Fruit fly (Drosophila melanogaster) whole organism, adult: ENCODE results near the gene Acsf2.

Source experiments
- CG11617 ChIP-seq: fragments of 200-800 bp; sonication (Bioruptor generic); optimal IDR thresholded peaks from 2 replicates; lab custom pipeline; 2017; ENCODE audit warnings: mild to moderate bottlenecking, missing biosample characterization, missing genetic modification reagents, missing genetic modification characterization
- CG12768 ChIP-seq: fragments of 200-800 bp; sonication (Bioruptor generic); optimal IDR thresholded peaks from 2 replicates; lab custom pipeline; 2017; ENCODE audit warnings: missing biosample characterization, missing genetic modification characterization, mild to moderate bottlenecking, moderate library complexity, missing genetic modification reagents
- CG14711 ChIP-seq: fragments of 200-800 bp; sonication (Bioruptor generic); optimal IDR thresholded peaks from 2 replicates; lab custom pipeline; 2018; ENCODE audit warnings: missing biosample characterization, mild to moderate bottlenecking, missing genetic modification characterization, moderate library complexity
- CG1620 ChIP-seq: fragments of 200-800 bp; sonication (Bioruptor generic); optimal IDR thresholded peaks from 2 replicates; lab custom pipeline; 2016; ENCODE audit warnings: missing biosample characterization, missing genetic modification characterization
- CG33017 ChIP-seq: fragments of 200-800 bp; sonication (Bioruptor generic); optimal IDR thresholded peaks from 2 replicates; lab custom pipeline; 2018; ENCODE audit warnings: missing biosample characterization, mild to moderate bottlenecking, missing genetic modification characterization, moderate library complexity
- CG5204 ChIP-seq: fragments of 200-800 bp; sonication (Bioruptor generic); optimal IDR thresholded peaks from 2 replicates; lab custom pipeline; 2016; ENCODE audit warnings: missing biosample characterization, missing genetic modification characterization
- CG7045 ChIP-seq: fragments of 200-800 bp; sonication (Bioruptor generic); optimal IDR thresholded peaks from 2 replicates; lab custom pipeline; 2017; ENCODE audit warnings: missing biosample characterization, mild to moderate bottlenecking, missing genetic modification characterization
- CG7101 ChIP-seq: fragments of 200-800 bp; sonication (Bioruptor generic); optimal IDR thresholded peaks from 2 replicates; lab custom pipeline; 2018; ENCODE audit warnings: missing biosample characterization, mild to moderate bottlenecking, missing genetic modification characterization, moderate library complexity
- Clk ChIP-seq: fragments of 200-800 bp; sonication (Bioruptor generic); optimal IDR thresholded peaks from 2 replicates; lab custom pipeline; 2017; ENCODE audit warnings: missing biosample characterization, missing genetic modification characterization
- Crg-1 ChIP-seq: fragments of 200-800 bp; sonication (Bioruptor generic); optimal IDR thresholded peaks from 2 replicates; lab custom pipeline; 2016; ENCODE audit warnings: missing biosample characterization, missing genetic modification characterization
- Hr96 ChIP-seq: fragments of 200-800 bp; sonication (Bioruptor generic); optimal IDR thresholded peaks from 2 replicates; lab custom pipeline; 2016; ENCODE audit warnings: missing biosample characterization, missing genetic modification characterization
- Mnt ChIP-seq: fragments of 200-800 bp; sonication (Bioruptor generic); optimal IDR thresholded peaks from 2 replicates; lab custom pipeline; 2016; ENCODE audit warnings: missing biosample characterization, mild to moderate bottlenecking, missing genetic modification characterization
- bab1 ChIP-seq: fragments of 200-800 bp; sonication (Bioruptor generic); optimal IDR thresholded peaks from 3 replicates; lab custom pipeline; 2019; ENCODE audit warnings: missing biosample characterization, mild to moderate bottlenecking, missing genetic modification characterization, moderate library complexity
- cic ChIP-seq: fragments of 200-800 bp; sonication (Bioruptor generic); optimal IDR thresholded peaks from 2 replicates; lab custom pipeline; 2017; ENCODE audit warnings: missing biosample characterization, mild to moderate bottlenecking, missing genetic modification characterization, moderate library complexity
- cnc ChIP-seq, 2 experiments: fragments of >200 bp; optimal IDR thresholded peaks; 2 replicates each; lab custom pipeline; 2017
- kay ChIP-seq: fragments of 200-800 bp; sonication (Bioruptor generic); peaks from one replicate; lab custom pipeline; 2016; ENCODE audit warnings: missing biosample characterization, missing genetic modification characterization, borderline replicate concordance
- ovo ChIP-seq: fragments of 200-800 bp; sonication (Bioruptor generic); optimal IDR thresholded peaks from 2 replicates; lab custom pipeline; 2016; ENCODE audit warnings: missing biosample characterization, missing genetic modification characterization
- pad ChIP-seq: fragments of 200-800 bp; sonication (Bioruptor generic); optimal IDR thresholded peaks from 3 replicates; lab custom pipeline; 2017; ENCODE audit warnings: missing biosample characterization, missing genetic modification characterization, mild to moderate bottlenecking, moderate library complexity, missing genetic modification reagents
- tj ChIP-seq: fragments of 200-800 bp; sonication (Bioruptor generic); optimal IDR thresholded peaks from 3 replicates; lab custom pipeline; 2017; ENCODE audit warnings: missing biosample characterization, mild to moderate bottlenecking, missing genetic modification characterization, moderate library complexity
- toe ChIP-seq: fragments of 200-800 bp; sonication (Bioruptor generic); optimal IDR thresholded peaks from 2 replicates; lab custom pipeline; 2016; ENCODE audit warnings: missing biosample characterization, missing genetic modification characterization

Acsf2 gene

dm6 chr2L:5342119-5342817 is at the start of gene Acsf2:
TSS of gene Acsf2 (minus strand) at chr2L:5342234.
- TF ChIP-seq Clk (peak; percentile 96), kay (GFP tag; lab: Kevin White, UChicago) (peak; percentile 96), tj (GFP tag; lab: Kevin White, UChicago) (peak; percentile 87), cic (GFP tag; lab: Kevin White, UChicago) (peak; percentile 92), ovo (GFP tag; lab: Kevin White, UChicago) (peak; percentile 69), pad (peak; percentile 94), CG11617 (GFP tag; lab: Kevin White, UChicago) (peak; percentile 98), CG5204 (GFP tag; lab: Kevin White, UChicago) (peak; percentile 98), CG14711 (peak; percentile 97), CG12768 (GFP tag; lab: Kevin White, UChicago) (peak; percentile 99), bab1 (GFP tag; lab: Kevin White, UChicago) (peak; percentile 92), CG7101 (tag; lab: Kevin White, UChicago) (peak; percentile 99), Mnt (GFP tag; lab: Kevin White, UChicago) (peak; percentile 95), CG7045 (GFP tag; lab: Kevin White, UChicago) (peak; percentile 99), CG1620 (GFP tag; lab: Kevin White, UChicago) (peak; percentile 97), toe (GFP tag; lab: Kevin White, UChicago) (peak; percentile 99), Crg-1 (GFP tag; lab: Kevin White, UChicago) (peak; percentile 98), cnc (optimal IDR thresholded peaks at IDR 0.05; lab: Kevin White, UChicago) (no peak), Hr96 (peak; percentile 97), CG33017 (tag; lab: Kevin White, UChicago) (peak; percentile 99)

DNA sequence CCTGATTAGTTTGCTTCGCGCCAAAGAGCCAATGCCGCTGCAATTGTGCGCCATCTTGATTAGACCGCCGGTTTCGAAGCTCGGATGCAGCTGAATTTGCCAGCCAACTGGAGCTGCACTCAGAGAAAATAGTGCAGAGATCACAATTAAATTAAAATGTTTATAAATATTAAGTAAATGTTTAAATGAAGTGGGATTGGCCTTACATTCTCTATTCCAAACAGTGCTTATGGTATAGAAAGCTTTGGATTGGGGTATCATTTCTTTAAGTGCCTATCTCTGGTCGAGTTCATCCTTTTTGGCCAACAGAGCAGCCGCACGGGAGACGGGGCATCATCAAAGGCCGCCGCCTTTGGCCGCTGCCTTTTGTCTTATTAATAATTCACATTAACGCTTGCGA is 44.2 kb upstream of the Acsf2 start:
- TF ChIP-seq Mnt (GFP tag; lab: Kevin White, UChicago), result no peak
- TF ChIP-seq toe (GFP tag; lab: Kevin White, UChicago), result no peak
- TF ChIP-seq CG7101 (tag; lab: Kevin White, UChicago), result no peak
- no peak for TF ChIP-seq bab1 (GFP tag; lab: Kevin White, UChicago)
- no peak for TF ChIP-seq Clk
- no peak for TF ChIP-seq Crg-1 (GFP tag; lab: Kevin White, UChicago)
- TF ChIP-seq cnc (optimal IDR thresholded peaks at IDR 0.05; lab: Kevin White, UChicago), result no peak
- TF ChIP-seq tj (GFP tag; lab: Kevin White, UChicago), result no peak
- no peak for TF ChIP-seq CG33017 (tag; lab: Kevin White, UChicago)
- no peak for TF ChIP-seq cic (GFP tag; lab: Kevin White, UChicago)
- TF ChIP-seq CG1620 (GFP tag; lab: Kevin White, UChicago), result no peak
- TF ChIP-seq CG11617 (GFP tag; lab: Kevin White, UChicago), result no peak
- no peak for TF ChIP-seq pad
- TF ChIP-seq CG5204 (GFP tag; lab: Kevin White, UChicago), result no peak
- TF ChIP-seq ovo (GFP tag; lab: Kevin White, UChicago), result no peak
- TF ChIP-seq kay (GFP tag; lab: Kevin White, UChicago), result no peak

dm6 chr2L:5381305-5381973 is 39.4 kb upstream of the Acsf2 start:
- TF ChIP-seq CG11617 (GFP tag; lab: Kevin White, UChicago), result no peak
- no peak for TF ChIP-seq Crg-1 (GFP tag; lab: Kevin White, UChicago)
- TF ChIP-seq cnc (optimal IDR thresholded peaks at IDR 0.05; lab: Kevin White, UChicago), result no peak
- TF ChIP-seq CG33017 (tag; lab: Kevin White, UChicago), result no peak
- TF ChIP-seq CG5204 (GFP tag; lab: Kevin White, UChicago), result no peak
- TF ChIP-seq kay (GFP tag; lab: Kevin White, UChicago), result no peak
- no peak for TF ChIP-seq toe (GFP tag; lab: Kevin White, UChicago)
- TF ChIP-seq Mnt (GFP tag; lab: Kevin White, UChicago), result no peak
- no peak for TF ChIP-seq pad
- no peak for TF ChIP-seq Clk
- no peak for TF ChIP-seq CG7045 (GFP tag; lab: Kevin White, UChicago)
- TF ChIP-seq cic (GFP tag; lab: Kevin White, UChicago), result no peak
- no peak for TF ChIP-seq Hr96
- no peak for TF ChIP-seq CG7101 (tag; lab: Kevin White, UChicago)
- no peak for TF ChIP-seq CG12768 (GFP tag; lab: Kevin White, UChicago)

- TF ChIP-seq toe (GFP tag; lab: Kevin White, UChicago), result no peak
- no peak for TF ChIP-seq CG5204 (GFP tag; lab: Kevin White, UChicago)
- TF ChIP-seq CG12768 (GFP tag; lab: Kevin White, UChicago), result no peak
- TF ChIP-seq CG14711, result no peak
- no peak for TF ChIP-seq bab1 (GFP tag; lab: Kevin White, UChicago)
- TF ChIP-seq tj (GFP tag; lab: Kevin White, UChicago), result no peak
- TF ChIP-seq cnc (optimal IDR thresholded peaks at IDR 0.05; lab: Kevin White, UChicago), result no peak
- TF ChIP-seq CG1620 (GFP tag; lab: Kevin White, UChicago), result no peak
- no peak for TF ChIP-seq Clk
- TF ChIP-seq Hr96, result no peak
- TF ChIP-seq ovo (GFP tag; lab: Kevin White, UChicago), result no peak
- no peak for TF ChIP-seq Mnt (GFP tag; lab: Kevin White, UChicago)
- no peak for TF ChIP-seq CG7101 (tag; lab: Kevin White, UChicago)
- no peak for TF ChIP-seq CG7045 (GFP tag; lab: Kevin White, UChicago)
- TF ChIP-seq CG33017 (tag; lab: Kevin White, UChicago), result no peak
- no peak for TF ChIP-seq cic (GFP tag; lab: Kevin White, UChicago)
Observed at dm6 chr2L:5378829-5379228, 36.8 kb upstream of the Acsf2 start.

DNA sequence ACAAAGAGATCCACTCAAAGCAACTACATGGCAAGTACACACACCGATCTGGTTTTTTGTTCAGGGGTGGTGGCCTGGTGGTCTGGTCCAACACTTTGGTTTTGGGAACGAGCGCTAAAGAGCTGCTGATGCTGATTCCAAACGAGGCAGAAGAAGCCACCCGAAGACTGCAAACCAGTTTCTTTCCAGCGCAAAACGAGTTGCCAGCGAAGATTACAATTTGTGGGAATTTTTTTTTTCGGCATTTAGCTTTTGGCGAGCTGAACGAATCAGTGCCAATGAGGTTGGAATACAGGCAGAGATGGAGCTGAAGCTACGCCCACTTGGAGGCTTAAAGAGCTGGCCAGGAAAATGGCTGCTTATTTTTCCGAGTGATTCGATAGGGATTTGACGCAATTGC is 34.4 kb upstream of the Acsf2 start:
- TF ChIP-seq cnc (optimal IDR thresholded peaks at IDR 0.05; lab: Kevin White, UChicago), result no peak
- TF ChIP-seq cic (GFP tag; lab: Kevin White, UChicago), result no peak
- no peak for TF ChIP-seq toe (GFP tag; lab: Kevin White, UChicago)
- no peak for TF ChIP-seq Hr96
- TF ChIP-seq CG11617 (GFP tag; lab: Kevin White, UChicago), result no peak
- no peak for TF ChIP-seq CG1620 (GFP tag; lab: Kevin White, UChicago)
- TF ChIP-seq pad, result no peak
- TF ChIP-seq CG5204 (GFP tag; lab: Kevin White, UChicago), result no peak
- TF ChIP-seq CG12768 (GFP tag; lab: Kevin White, UChicago), result no peak
- TF ChIP-seq CG33017 (tag; lab: Kevin White, UChicago), result no peak
- no peak for TF ChIP-seq Clk
- no peak for TF ChIP-seq bab1 (GFP tag; lab: Kevin White, UChicago)
- no peak for TF ChIP-seq CG7045 (GFP tag; lab: Kevin White, UChicago)
- TF ChIP-seq kay (GFP tag; lab: Kevin White, UChicago), result no peak
- TF ChIP-seq CG7101 (tag; lab: Kevin White, UChicago), result no peak
